Worm (Caenorhabditis elegans): ENCODE data around the gene pst-1.

DNA sequence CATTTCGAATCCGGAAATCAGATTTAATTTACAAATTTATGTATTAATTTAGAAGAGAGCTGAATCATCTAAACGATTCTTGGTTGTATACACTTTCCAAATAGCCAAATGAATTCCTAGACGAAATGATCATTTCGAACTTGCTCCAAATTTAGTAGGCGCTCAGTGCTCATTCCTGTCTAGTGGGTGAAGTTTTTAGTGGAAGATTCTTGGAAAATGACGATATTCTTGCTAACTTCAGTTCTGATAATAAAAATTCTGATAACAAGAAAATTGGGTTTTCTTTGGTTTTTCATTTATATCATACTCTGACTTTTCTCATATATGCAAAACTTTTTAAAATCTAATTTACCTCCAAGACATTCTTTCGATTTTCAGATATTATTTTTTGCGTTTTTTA lies 21.5 kb upstream of the pst-1 start:
- no peak for TF ChIP-seq duxl-1 (tag; optimal IDR thresholded peaks at IDR 0.05; ENCODE audit: poor library complexity)
- no peak for TF ChIP-seq mep-1 (tag; optimal IDR thresholded peaks at IDR 0.05)
- TF ChIP-seq pha-4 (GFP tag; IDR thresholded peaks at IDR 0.05): no peak
- no peak for TF ChIP-seq pha-4 (tag; optimal IDR thresholded peaks at IDR 0.05)
- TF ChIP-seq zfp-2 (tag; optimal IDR thresholded peaks at IDR 0.05): no peak
- TF ChIP-seq nhr-28 (tag; optimal IDR thresholded peaks at IDR 0.05): no peak
- no peak for TF ChIP-seq cey-2 (tag; optimal IDR thresholded peaks at IDR 0.05; ENCODE audit: borderline replicate concordance, insufficient read depth)
- TF ChIP-seq nhr-237 (tag; optimal IDR thresholded peaks at IDR 0.05): no peak
- TF ChIP-seq F26F4.8 (GFP tag; conservative IDR thresholded peaks at IDR 0.05): no peak
- no peak for TF ChIP-seq jun-1 (tag; optimal IDR thresholded peaks at IDR 0.05)
- no peak for TF ChIP-seq F49E8.2 (tag; optimal IDR thresholded peaks at IDR 0.05; ENCODE audit: borderline replicate concordance)
